Fruit fly (Drosophila melanogaster) whole organism, prepupa: ENCODE measurements around the gene Alp13.

ENCODE experiments used
- Blimp-1 ChIP-seq: fragments of 200-800 bp; sonication (Bioruptor generic); optimal IDR thresholded peaks from 3 replicates; lab custom pipeline; 2017; ENCODE audit warnings: missing biosample characterization, missing genetic modification characterization, mild to moderate bottlenecking, moderate library complexity, missing genetic modification reagents
- CG10631 ChIP-seq: fragments of 200-800 bp; sonication (Bioruptor generic); optimal IDR thresholded peaks from 2 replicates; lab custom pipeline; 2016; ENCODE audit warnings: missing biosample characterization, missing genetic modification characterization
- CG10669 ChIP-seq: fragments of 200-800 bp; sonication (Bioruptor generic); optimal IDR thresholded peaks from 3 replicates; lab custom pipeline; 2018; ENCODE audit warnings: missing biosample characterization, mild to moderate bottlenecking, missing genetic modification characterization, moderate library complexity
- CG11762 ChIP-seq: fragments of 200-800 bp; sonication (Bioruptor generic); optimal IDR thresholded peaks from 3 replicates; lab custom pipeline; 2016; ENCODE audit warnings: missing biosample characterization, missing genetic modification characterization; ENCODE audit not compliant: insufficient read depth
- CG11902 ChIP-seq: fragments of 200-800 bp; sonication (Bioruptor generic); optimal IDR thresholded peaks from 3 replicates; lab custom pipeline; 2016; ENCODE audit warnings: missing biosample characterization, missing genetic modification characterization
- CG15336 ChIP-seq: fragments of 200-800 bp; sonication (Bioruptor generic); IDR thresholded peaks from 2 replicates; pipeline ENCODE4 v1.3.6; 2022; ENCODE audit warnings: missing biosample characterization, missing genetic modification characterization
- CG1621 ChIP-seq: fragments of 200-800 bp; sonication (Bioruptor generic); optimal IDR thresholded peaks from 3 replicates; lab custom pipeline; 2018; ENCODE audit warnings: missing biosample characterization, mild to moderate bottlenecking, missing genetic modification characterization
- CG16779 ChIP-seq: fragments of 200-800 bp; sonication (Bioruptor generic); optimal IDR thresholded peaks from 3 replicates; lab custom pipeline; 2017; ENCODE audit warnings: missing biosample characterization, mild to moderate bottlenecking, missing genetic modification characterization
- CG3032 ChIP-seq: fragments of 200-800 bp; optimal IDR thresholded peaks from 2 replicates; lab custom pipeline; 2019; ENCODE audit warnings: missing biosample characterization, mild to moderate bottlenecking, missing genetic modification characterization, moderate library complexity
- CG31627 ChIP-seq: fragments of 200-800 bp; sonication (Bioruptor generic); optimal IDR thresholded peaks from 3 replicates; lab custom pipeline; 2016; ENCODE audit warnings: missing biosample characterization, missing genetic modification characterization
- CG32006 ChIP-seq: fragments of 200-800 bp; sonication (Bioruptor generic); optimal IDR thresholded peaks from 3 replicates; lab custom pipeline; 2017; ENCODE audit warnings: missing biosample characterization, mild to moderate bottlenecking, missing genetic modification characterization
- CG34406 ChIP-seq: fragments of 200-800 bp; sonication (Bioruptor generic); optimal IDR thresholded peaks from 3 replicates; lab custom pipeline; 2016; ENCODE audit warnings: missing biosample characterization, missing genetic modification characterization
- CG3919 ChIP-seq: fragments of 200-800 bp; sonication (Bioruptor generic); optimal IDR thresholded peaks from 3 replicates; lab custom pipeline; 2016; ENCODE audit warnings: missing biosample characterization, missing genetic modification characterization
- CG6163 ChIP-seq: fragments of 200-800 bp; sonication (Bioruptor generic); IDR thresholded peaks from 3 replicates; pipeline ENCODE4 v1.3.6; 2022; ENCODE audit warnings: missing biosample characterization, missing genetic modification characterization
- CG6276 ChIP-seq: fragments of 200-800 bp; sonication (Bioruptor generic); optimal IDR thresholded peaks from 2 replicates; lab custom pipeline; 2017; ENCODE audit warnings: missing biosample characterization, mild to moderate bottlenecking, missing genetic modification characterization
- CG6792 ChIP-seq: fragments of 200-800 bp; sonication (Bioruptor generic); optimal IDR thresholded peaks from 3 replicates; lab custom pipeline; 2016; ENCODE audit warnings: missing biosample characterization, missing genetic modification characterization
- CG6808 ChIP-seq: fragments of 200-800 bp; sonication (Bioruptor generic); optimal IDR thresholded peaks from 3 replicates; lab custom pipeline; 2017; ENCODE audit warnings: missing biosample characterization, missing genetic modification characterization, mild to moderate bottlenecking, moderate library complexity, missing genetic modification reagents
- CG6854 ChIP-seq: fragments of 200-800 bp; sonication (Bioruptor generic); optimal IDR thresholded peaks from 2 replicates; lab custom pipeline; 2017; ENCODE audit warnings: missing biosample characterization, mild to moderate bottlenecking, missing genetic modification characterization
- CG7368 ChIP-seq: fragments of 200-800 bp; sonication (Bioruptor generic); optimal IDR thresholded peaks from 3 replicates; lab custom pipeline; 2016; ENCODE audit warnings: missing biosample characterization, missing genetic modification characterization
- CG9139 ChIP-seq: fragments of 200-800 bp; sonication (Bioruptor generic); optimal IDR thresholded peaks from 3 replicates; lab custom pipeline; 2017; ENCODE audit warnings: missing biosample characterization, mild to moderate bottlenecking, missing genetic modification characterization
- Eip75B ChIP-seq: fragments of 200-800 bp; sonication (Bioruptor generic); optimal IDR thresholded peaks from 3 replicates; lab custom pipeline; 2016; ENCODE audit warnings: missing biosample characterization, missing genetic modification characterization
- Ets21C ChIP-seq: fragments of 200-800 bp; sonication (Bioruptor generic); optimal IDR thresholded peaks from 3 replicates; lab custom pipeline; 2016; ENCODE audit warnings: missing biosample characterization, missing genetic modification characterization
- Ets96B ChIP-seq: fragments of 200-800 bp; optimal IDR thresholded peaks from 2 replicates; lab custom pipeline; 2019; ENCODE audit warnings: missing biosample characterization, mild to moderate bottlenecking, missing genetic modification characterization, moderate library complexity
- Gug ChIP-seq: fragments of 200-800 bp; sonication (Bioruptor generic); IDR thresholded peaks from 2 replicates; pipeline ENCODE4 v1.3.6; 2022; ENCODE audit warnings: missing biosample characterization, missing genetic modification characterization
- Hr38 ChIP-seq: sonication (Bioruptor generic); optimal IDR thresholded peaks from 2 replicates; lab custom pipeline; 2016; ENCODE audit warnings: missing biosample characterization, missing genetic modification characterization
- Hr39 ChIP-seq: fragments of 200-800 bp; sonication (Bioruptor generic); optimal IDR thresholded peaks from 2 replicates; lab custom pipeline; 2016; ENCODE audit warnings: missing biosample characterization, missing genetic modification characterization
- Hr4 ChIP-seq: fragments of 200-800 bp; sonication (Bioruptor generic); optimal IDR thresholded peaks from 3 replicates; lab custom pipeline; 2016; ENCODE audit warnings: missing biosample characterization, missing genetic modification characterization
- Lpt ChIP-seq: fragments of 200-800 bp; sonication (Bioruptor generic); optimal IDR thresholded peaks from 3 replicates; lab custom pipeline; 2016; ENCODE audit warnings: missing biosample characterization, missing genetic modification characterization
- OdsH ChIP-seq: fragments of 200-800 bp; sonication (Bioruptor generic); optimal IDR thresholded peaks from 3 replicates; lab custom pipeline; 2016; ENCODE audit warnings: missing biosample characterization, missing genetic modification characterization
- Sox15 ChIP-seq: fragments of 200-800 bp; sonication (Bioruptor generic); optimal IDR thresholded peaks from 3 replicates; lab custom pipeline; 2016; ENCODE audit warnings: missing biosample characterization, missing genetic modification characterization
- achi ChIP-seq: fragments of 200-800 bp; sonication (Bioruptor generic); optimal IDR thresholded peaks from 3 replicates; lab custom pipeline; 2016; ENCODE audit warnings: missing biosample characterization, missing genetic modification characterization
- acj6 ChIP-seq: fragments of 200-800 bp; sonication (Bioruptor generic); optimal IDR thresholded peaks from 3 replicates; lab custom pipeline; 2016; ENCODE audit warnings: missing biosample characterization, missing genetic modification characterization
- cyc ChIP-seq: fragments of 200-800 bp; sonication (Bioruptor generic); optimal IDR thresholded peaks from 3 replicates; lab custom pipeline; 2016; ENCODE audit warnings: missing biosample characterization, missing genetic modification characterization
- dac ChIP-seq: fragments of 200-800 bp; sonication (Bioruptor generic); optimal IDR thresholded peaks from 2 replicates; lab custom pipeline; 2017; ENCODE audit warnings: missing biosample characterization, mild to moderate bottlenecking, missing genetic modification characterization
- dsx ChIP-seq: fragments of 200-800 bp; optimal IDR thresholded peaks from 3 replicates; lab custom pipeline; 2019; ENCODE audit warnings: missing biosample characterization, mild to moderate bottlenecking, missing genetic modification characterization, moderate library complexity; ENCODE audit not compliant: poor library complexity, severe bottlenecking
- esn ChIP-seq: fragments of 200-800 bp; sonication (Bioruptor generic); optimal IDR thresholded peaks from 2 replicates; lab custom pipeline; 2016; ENCODE audit warnings: missing biosample characterization, mild to moderate bottlenecking, missing genetic modification characterization, moderate library complexity
- fd59A ChIP-seq: fragments of 200-800 bp; sonication (Bioruptor generic); optimal IDR thresholded peaks from 2 replicates; lab custom pipeline; 2017; ENCODE audit warnings: missing biosample characterization, mild to moderate bottlenecking, missing genetic modification characterization, missing genetic modification reagents
- lz ChIP-seq: fragments of 200-800 bp; sonication (Bioruptor generic); optimal IDR thresholded peaks from 3 replicates; lab custom pipeline; 2016; ENCODE audit warnings: missing biosample characterization, missing genetic modification characterization
- net ChIP-seq: fragments of 200-800 bp; sonication (Bioruptor generic); optimal IDR thresholded peaks from 3 replicates; lab custom pipeline; 2016; ENCODE audit warnings: missing biosample characterization, missing genetic modification characterization
- pdm3 ChIP-seq: fragments of 200-800 bp; sonication (Bioruptor generic); optimal IDR thresholded peaks from 3 replicates; lab custom pipeline; 2016; ENCODE audit warnings: missing biosample characterization, missing genetic modification characterization
- ss ChIP-seq, 2 experiments: fragments of 200-800 bp; sonication (Bioruptor generic); optimal IDR thresholded peaks; 2 replicates in 1 of 2; 3 replicates in 1 of 2; lab custom pipeline; 2017 to 2018; ENCODE audit warnings: mild to moderate bottlenecking in 2 of 2, missing biosample characterization in 2 of 2, missing genetic modification characterization in 2 of 2, moderate library complexity in 1 of 2
- topi ChIP-seq: fragments of 200-800 bp; sonication (Bioruptor generic); optimal IDR thresholded peaks from 3 replicates; lab custom pipeline; 2016; ENCODE audit warnings: missing biosample characterization, missing genetic modification characterization
- vri ChIP-seq: fragments of 200-800 bp; sonication (Bioruptor generic); optimal IDR thresholded peaks from 3 replicates; lab custom pipeline; 2016; ENCODE audit warnings: missing biosample characterization, mild to moderate bottlenecking, missing genetic modification characterization

Gene Alp13

DNA sequence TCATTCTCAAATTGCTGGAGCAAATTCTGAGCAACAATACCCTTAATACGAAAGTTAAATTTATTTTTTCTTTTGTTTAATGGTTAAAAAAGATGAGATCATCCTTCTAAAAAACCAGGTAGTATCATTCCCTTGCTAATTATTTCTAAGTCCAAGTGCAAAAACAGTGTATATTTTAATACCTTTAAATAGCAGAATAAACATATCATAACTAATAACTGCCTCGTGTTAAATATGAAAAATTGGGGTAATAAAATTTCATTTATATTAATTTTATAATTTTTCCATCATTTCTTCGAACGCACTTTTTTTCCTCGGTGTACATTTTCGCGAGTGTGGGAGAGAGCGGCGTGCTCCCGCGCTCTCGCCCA lies 36.6 kb upstream of the Alp13 start (continued):
- TF ChIP-seq dsx (GFP tag; lab: Kevin White, UChicago), result no peak
- TF ChIP-seq ss (GFP tag; optimal IDR thresholded peaks at IDR 0.05; lab: Kevin White, UChicago), result no peak
- no peak for TF ChIP-seq fd59A (GFP tag; lab: Kevin White, UChicago)
- peak; percentile 5 for TF ChIP-seq CG31627 (GFP tag; lab: Kevin White, UChicago)
- no peak for TF ChIP-seq CG7368 (GFP tag; lab: Kevin White, UChicago)
- TF ChIP-seq CG6854 (GFP tag; lab: Kevin White, UChicago), result no peak
- peak; percentile 22 for TF ChIP-seq cyc (GFP tag; lab: Kevin White, UChicago)
- peak; percentile 61 for TF ChIP-seq esn (GFP tag; lab: Kevin White, UChicago)
- no peak for TF ChIP-seq CG16779 (tag; lab: Kevin White, UChicago)
- TF ChIP-seq CG11762, result no peak
- no peak for TF ChIP-seq CG6808 (GFP tag; lab: Kevin White, UChicago)
- TF ChIP-seq CG1621 (tag; lab: Kevin White, UChicago), result no peak
- TF ChIP-seq dac (GFP tag; lab: Kevin White, UChicago), result no peak
- peak; percentile 38 for TF ChIP-seq CG6276 (GFP tag; lab: Kevin White, UChicago)
- peak; percentile 61 for TF ChIP-seq Hr4 (GFP tag; lab: Kevin White, UChicago)
- peak; percentile 75 for TF ChIP-seq CG32006
- TF ChIP-seq pdm3 (GFP tag; lab: Kevin White, UChicago), result peak; percentile 2
- TF ChIP-seq Ets21C, result no peak
- TF ChIP-seq topi (GFP tag; lab: Kevin White, UChicago), result peak; percentile 34
- no peak for TF ChIP-seq lz (GFP tag; lab: Kevin White, UChicago)
- no peak for TF ChIP-seq CG11902 (GFP tag; lab: Kevin White, UChicago)
- TF ChIP-seq Hr38, result no peak
- peak; percentile 39 for TF ChIP-seq CG10631 (GFP tag; lab: Kevin White, UChicago)
- no peak for TF ChIP-seq Eip75B (GFP tag; lab: Kevin White, UChicago)
- no peak for TF ChIP-seq Blimp-1 (GFP tag; lab: Kevin White, UChicago)
- no peak for TF ChIP-seq Lpt
- TF ChIP-seq Gug (GFP tag; lab: Robert Waterston, UW), result 0 out of 2 replicates have a peak, but pooled peaks have one; percentile 30
- no peak for TF ChIP-seq Ets96B
- TF ChIP-seq CG15336, result peak; percentile 61
- TF ChIP-seq CG10669, result peak; percentile 14
- peak; percentile 27 for TF ChIP-seq acj6 (GFP tag; lab: Kevin White, UChicago)
- peak; percentile 38 for TF ChIP-seq CG6792 (GFP tag; lab: Kevin White, UChicago)

DNA sequence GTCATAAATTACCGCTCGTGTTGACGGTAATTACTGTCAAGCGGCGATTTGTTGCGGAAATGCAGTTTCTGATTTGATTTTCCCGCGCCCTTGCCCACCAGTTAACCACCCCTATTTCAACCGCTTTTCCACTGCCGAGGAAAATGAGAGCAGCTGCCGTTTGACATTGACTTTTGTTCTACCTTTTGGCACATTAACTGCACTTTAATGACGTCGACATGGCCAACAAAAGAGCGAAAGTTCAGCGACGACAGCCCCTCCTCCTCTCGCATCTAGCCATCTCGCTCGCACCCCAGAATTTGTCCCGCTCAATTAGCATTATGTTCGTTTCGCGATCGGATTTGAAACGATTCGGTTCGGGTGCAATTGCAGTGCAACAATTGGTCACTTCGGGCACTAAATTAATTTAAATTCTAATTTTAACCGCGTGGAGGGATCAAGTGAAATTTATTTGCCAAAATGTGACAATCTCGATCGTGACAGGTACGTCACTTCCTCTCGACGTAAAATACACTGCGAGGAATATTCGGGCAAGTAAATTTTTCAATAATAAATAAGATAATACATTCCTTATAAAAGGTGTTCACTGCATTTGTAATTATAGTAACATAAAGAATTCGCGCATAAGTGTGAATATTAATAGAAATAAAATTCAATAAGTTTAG lies 36.1 kb upstream of the Alp13 start:
- no peak for TF ChIP-seq topi (GFP tag; lab: Kevin White, UChicago)
- no peak for TF ChIP-seq CG6808 (GFP tag; lab: Kevin White, UChicago)
- no peak for TF ChIP-seq Lpt
- peak; percentile 23 for TF ChIP-seq Hr39 (GFP tag; lab: Kevin White, UChicago)
- no peak for TF ChIP-seq Hr38
- TF ChIP-seq CG16779 (tag; lab: Kevin White, UChicago), result no peak

DNA sequence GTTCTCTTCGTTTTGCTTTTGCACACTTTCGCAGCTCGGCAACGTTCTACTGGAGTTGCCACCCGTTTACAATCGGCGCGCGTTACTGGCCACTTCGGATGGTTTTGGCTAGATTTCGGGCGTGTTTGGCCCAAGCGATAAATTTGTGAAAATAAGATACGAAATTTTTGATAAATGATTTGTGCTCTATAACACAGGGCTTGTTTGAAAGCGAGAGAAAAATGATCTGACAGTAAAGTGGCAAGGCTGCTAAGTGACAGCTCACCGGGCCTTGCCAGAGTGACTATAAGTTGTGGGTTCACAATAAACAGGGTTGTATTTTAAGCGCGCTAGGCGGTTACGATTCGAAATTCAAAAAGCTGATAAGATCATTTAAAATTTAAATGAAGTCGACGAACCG lies 34.8 kb upstream of the Alp13 start, which contains the start of gene Fmr1:
Gene Fmr1 (minus strand): TSS at position 184 of the 400 bp plus-strand sequence.
- TF ChIP-seq fd59A (GFP tag; lab: Kevin White, UChicago) (no peak), Ets21C (peak; percentile 8), CG6276 (GFP tag; lab: Kevin White, UChicago) (no peak), CG3919 (peak; percentile 22), CG6792 (GFP tag; lab: Kevin White, UChicago) (no peak), CG32006 (no peak), OdsH (GFP tag; lab: Kevin White, UChicago) (no peak), CG9139 (GFP tag; lab: Kevin White, UChicago) (no peak), topi (GFP tag; lab: Kevin White, UChicago) (peak; percentile 2), CG6854 (GFP tag; lab: Kevin White, UChicago) (no peak), Sox15 (GFP tag; lab: Kevin White, UChicago) (peak; percentile 21), lz (GFP tag; lab: Kevin White, UChicago) (peak; percentile 35), Ets96B (no peak), CG34406 (GFP tag; lab: Kevin White, UChicago) (no peak), CG31627 (GFP tag; lab: Kevin White, UChicago) (peak; percentile 38), dac (GFP tag; lab: Kevin White, UChicago) (no peak), CG1621 (tag; lab: Kevin White, UChicago) (no peak), dsx (GFP tag; lab: Kevin White, UChicago) (no peak), achi (peak; percentile 100), CG10631 (GFP tag; lab: Kevin White, UChicago) (no peak), CG3032 (tag; lab: Kevin White, UChicago) (peak; percentile 32), CG11902 (GFP tag; lab: Kevin White, UChicago) (no peak), CG6163 (GFP tag; lab: Robert Waterston, UW) (no peak), Lpt (no peak), Hr38 (no peak), Blimp-1 (GFP tag; lab: Kevin White, UChicago) (no peak), net (GFP tag; lab: Kevin White, UChicago) (no peak), vri (GFP tag; lab: Kevin White, UChicago) (no peak), Gug (GFP tag; lab: Robert Waterston, UW) (no peak)
